Worm (Caenorhabditis elegans) whole organism, mixed stage, embryonic: Measurements from ENCODE around the gene rpl-36.A.
"Not testable (repeated sequence)": the region's sequence is repeated elsewhere in the genome, so short reads cannot be mapped to it uniquely, and the experiment has no call there.

Experiments used
- lsy-2 ChIP-seq: fragments of 150-350 bp; optimal IDR thresholded peaks from 2 replicates; lab custom pipeline; 2014; ENCODE audit warnings: missing biosample characterization, missing genetic modification characterization
- mab-5 ChIP-seq: fragments of 150-350 bp; optimal IDR thresholded peaks from 2 replicates; lab custom pipeline; 2014; ENCODE audit warnings: missing biosample characterization, missing genetic modification characterization
- mep-1 ChIP-seq: fragments of 150-350 bp; optimal IDR thresholded peaks from 2 replicates; lab custom pipeline; 2017; ENCODE audit warnings: missing biosample characterization, missing genetic modification reagents, missing genetic modification characterization, inconsistent platforms
- nhr-12 ChIP-seq: fragments of 150-350 bp; optimal IDR thresholded peaks from 2 replicates; lab custom pipeline; 2014; ENCODE audit warnings: missing biosample characterization, missing genetic modification characterization
- nhr-237 ChIP-seq: fragments of 150-350 bp; optimal IDR thresholded peaks from 2 replicates; lab custom pipeline; 2014; ENCODE audit warnings: missing biosample characterization, missing genetic modification characterization
- nhr-28 ChIP-seq: fragments of 150-350 bp; optimal IDR thresholded peaks from 2 replicates; lab custom pipeline; 2014; ENCODE audit warnings: missing biosample characterization, missing genetic modification characterization
- tbx-8 ChIP-seq: fragments of 200-800 bp; sonication (Bioruptor generic); optimal IDR thresholded peaks from 2 replicates; lab custom pipeline; 2018; ENCODE audit warnings: mild to moderate bottlenecking, missing genetic modification characterization, moderate library complexity, missing compliant biosample characterization
- unc-120 ChIP-seq: sonication (generic microtip); optimal IDR thresholded peaks from 2 replicates; lab custom pipeline; 2017; ENCODE audit warnings: missing genetic modification characterization, missing compliant biosample characterization; ENCODE audit not compliant: poor library complexity, severe bottlenecking
- unc-62 ChIP-seq: fragments of 150-350 bp; optimal IDR thresholded peaks from 2 replicates; lab custom pipeline; 2014; ENCODE audit warnings: missing biosample characterization, missing genetic modification reagents, missing genetic modification characterization

DNA sequence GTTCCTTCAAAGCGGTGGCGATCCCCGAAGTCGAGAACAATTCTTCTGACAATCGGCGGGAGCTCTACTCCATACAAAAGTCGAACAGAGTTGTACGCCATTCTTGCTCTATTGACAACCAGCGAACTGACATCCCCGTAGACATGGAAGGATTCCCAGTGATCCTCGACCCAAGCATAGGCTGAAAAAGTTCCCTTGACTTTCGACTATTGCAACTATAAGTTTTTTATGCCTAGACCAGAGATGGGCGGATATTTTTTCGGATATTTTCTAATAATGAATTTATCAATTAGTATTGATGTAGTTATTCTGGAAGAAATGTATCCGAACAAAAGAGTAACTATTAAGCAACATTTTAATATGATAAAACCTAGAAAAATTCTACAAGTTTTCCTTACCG, 24.8 kb upstream of the rpl-36.A start, which contains the start of gene W10C6.2:
- not testable (repeated sequence) for TF ChIP-seq mab-5 (tag; lab: Kevin White, UChicago); nhr-12; lsy-2 (tag; lab: Kevin White, UChicago); nhr-237 (tag; lab: Kevin White, UChicago); unc-62 (GFP tag; lab: Kevin White, UChicago); mep-1; unc-120 (tag; lab: Kevin White, UChicago); tbx-8 (GFP tag; lab: Kevin White, UChicago); nhr-28 (tag; lab: Kevin White, UChicago)
